Worm (Caenorhabditis elegans) whole organism, mixed stage, embryonic: ENCODE results near the gene rft-1.

Source experiments
- blmp-1 ChIP-seq: fragments of 150-350 bp; optimal IDR thresholded peaks from 2 replicates; lab custom pipeline; 2014; ENCODE audit warnings: missing biosample characterization, missing genetic modification characterization
- ceh-39 ChIP-seq: fragments of 150-350 bp; optimal IDR thresholded peaks from 2 replicates; lab custom pipeline; 2014; ENCODE audit warnings: missing biosample characterization, missing genetic modification characterization
- elt-3 ChIP-seq: fragments of 150-350 bp; optimal IDR thresholded peaks from 2 replicates; lab custom pipeline; 2014; ENCODE audit warnings: missing biosample characterization, missing genetic modification characterization
- flh-1 ChIP-seq: fragments of 200-800 bp; sonication (Bioruptor generic); optimal IDR thresholded peaks from 2 replicates; lab custom pipeline; 2018; ENCODE audit warnings: mild to moderate bottlenecking, missing genetic modification characterization, moderate library complexity, missing compliant biosample characterization
- lsy-2 ChIP-seq: fragments of 150-350 bp; optimal IDR thresholded peaks from 2 replicates; lab custom pipeline; 2014; ENCODE audit warnings: missing biosample characterization, missing genetic modification characterization
- mep-1 ChIP-seq: fragments of 150-350 bp; optimal IDR thresholded peaks from 2 replicates; lab custom pipeline; 2017; ENCODE audit warnings: missing biosample characterization, missing genetic modification reagents, missing genetic modification characterization, inconsistent platforms
- nhr-12 ChIP-seq: fragments of 150-350 bp; optimal IDR thresholded peaks from 2 replicates; lab custom pipeline; 2014; ENCODE audit warnings: missing biosample characterization, missing genetic modification characterization
- snpc-4 ChIP-seq: fragments of 150-350 bp; optimal IDR thresholded peaks from 2 replicates; lab custom pipeline; 2014; ENCODE audit warnings: missing biosample characterization, missing genetic modification characterization

- TF ChIP-seq elt-3 (tag; lab: Kevin White, UChicago), result no peak
- no peak for TF ChIP-seq snpc-4 (tag; lab: Kevin White, UChicago)
- TF ChIP-seq flh-1, result no peak
- no peak for TF ChIP-seq lsy-2 (tag; lab: Kevin White, UChicago)
- no peak for TF ChIP-seq ceh-39
- no peak for TF ChIP-seq blmp-1
- no peak for TF ChIP-seq nhr-12
- no peak for TF ChIP-seq mep-1 (tag; lab: Kevin White, UChicago)
Measured at ce11 chrV:4483049-4483507, 40.1 kb upstream of the rft-1 start, which contains the start of gene exc-15.
